Worm (Caenorhabditis elegans) whole organism, midembryonic: ENCODE data around the gene cyp-35C1.

Experiments
- tab-1 ChIP-seq: fragments of 200-800 bp; sonication (Bioruptor generic); IDR thresholded peaks from 2 replicates; pipeline ENCODE4 v1.3.6; 2022; ENCODE audit warnings: missing genetic modification characterization, missing compliant biosample characterization
- ztf-23 ChIP-seq: fragments of 200-800 bp; sonication (Bioruptor generic); IDR thresholded peaks from 2 replicates; pipeline ENCODE4 v1.3.6; 2022; ENCODE audit warnings: missing genetic modification reagents, missing genetic modification characterization, missing compliant biosample characterization

ce11 chrV:13872895-13873294 is 25.4 kb downstream of the cyp-35C1 start, which contains the start of gene cpt-5:
- TF ChIP-seq ztf-23 (no peak), tab-1 (GFP tag; lab: Robert Waterston, UW) (no peak)
